Fruit fly (Drosophila melanogaster) whole organism, pupa: Measurements from ENCODE around the gene CG42238.

Experiments
- CG10348 ChIP-seq: fragments of 200-800 bp; sonication (Bioruptor generic); IDR thresholded peaks from 2 replicates; pipeline ENCODE4 v1.3.6; 2022; ENCODE audit warnings: missing biosample characterization, missing genetic modification characterization
- CG12605 ChIP-seq: fragments of 200-800 bp; sonication (Bioruptor generic); IDR thresholded peaks from 2 replicates; pipeline ENCODE4 v1.3.6; 2022; ENCODE audit warnings: missing biosample characterization, missing genetic modification characterization
- CG13204 ChIP-seq: fragments of 200-800 bp; sonication (Bioruptor generic); optimal IDR thresholded peaks from 2 replicates; lab custom pipeline; 2018; ENCODE audit warnings: missing biosample characterization, mild to moderate bottlenecking, missing genetic modification characterization, moderate library complexity
- CG14655 ChIP-seq: fragments of 200-800 bp; sonication (Bioruptor generic); optimal IDR thresholded peaks from 3 replicates; lab custom pipeline; 2017; ENCODE audit warnings: mild to moderate bottlenecking, missing biosample characterization, missing genetic modification reagents, missing genetic modification characterization
- CG15710 ChIP-seq: fragments of 200-800 bp; sonication (Bioruptor generic); optimal IDR thresholded peaks from 2 replicates; lab custom pipeline; 2018; ENCODE audit warnings: missing biosample characterization, mild to moderate bottlenecking, missing genetic modification characterization, moderate library complexity
- CG17806 ChIP-seq: fragments of 200-800 bp; sonication (Bioruptor generic); optimal IDR thresholded peaks from 2 replicates; lab custom pipeline; 2018; ENCODE audit warnings: missing biosample characterization, mild to moderate bottlenecking, missing genetic modification characterization, moderate library complexity
- CG32121 ChIP-seq: fragments of 200-800 bp; sonication (Bioruptor generic); IDR thresholded peaks from 2 replicates; pipeline ENCODE4 v1.3.6; 2022; ENCODE audit warnings: missing biosample characterization, missing genetic modification characterization
- CG34367 ChIP-seq: fragments of 200-800 bp; sonication (Bioruptor generic); optimal IDR thresholded peaks from 2 replicates; lab custom pipeline; 2018; ENCODE audit warnings: missing biosample characterization, mild to moderate bottlenecking, missing genetic modification characterization
- CG4496 ChIP-seq: fragments of 200-800 bp; sonication (Bioruptor generic); IDR thresholded peaks from 3 replicates; pipeline ENCODE4 v1.3.6; 2022; ENCODE audit warnings: missing biosample characterization, missing genetic modification characterization
- CG8159 ChIP-seq: fragments of 200-800 bp; sonication (Bioruptor generic); optimal IDR thresholded peaks from 3 replicates; lab custom pipeline; 2018; ENCODE audit warnings: missing biosample characterization, mild to moderate bottlenecking, missing genetic modification characterization, moderate library complexity
- CG8301 ChIP-seq: fragments of 200-800 bp; sonication (Bioruptor generic); optimal IDR thresholded peaks from 2 replicates; lab custom pipeline; 2018; ENCODE audit warnings: missing biosample characterization, mild to moderate bottlenecking, missing genetic modification characterization
- CG9948 ChIP-seq: fragments of 200-800 bp; sonication (Bioruptor generic); optimal IDR thresholded peaks from 2 replicates; lab custom pipeline; 2018; ENCODE audit warnings: missing biosample characterization, mild to moderate bottlenecking, missing genetic modification characterization, moderate library complexity
- D1 ChIP-seq: fragments of 200-800 bp; sonication (Bioruptor generic); optimal IDR thresholded peaks from 2 replicates; lab custom pipeline; 2018; ENCODE audit warnings: missing biosample characterization, mild to moderate bottlenecking, missing genetic modification characterization, moderate library complexity
- EcR ChIP-seq: fragments of 200-800 bp; sonication (Bioruptor generic); optimal IDR thresholded peaks from 3 replicates; lab custom pipeline; 2019; ENCODE audit warnings: missing biosample characterization, missing genetic modification characterization, mild to moderate bottlenecking, moderate library complexity, missing genetic modification reagents
- Ets98B ChIP-seq: fragments of 200-800 bp; sonication (Bioruptor generic); IDR thresholded peaks from 2 replicates; pipeline ENCODE4 v1.3.6; 2022; ENCODE audit warnings: missing biosample characterization, missing genetic modification characterization
- Pif1A ChIP-seq: fragments of 200-800 bp; sonication (Bioruptor generic); optimal IDR thresholded peaks from 3 replicates; lab custom pipeline; 2016; ENCODE audit warnings: missing biosample characterization, missing genetic modification characterization
- Pif1B ChIP-seq: fragments of 200-800 bp; sonication (Bioruptor generic); optimal IDR thresholded peaks from 3 replicates; lab custom pipeline; 2016; ENCODE audit warnings: missing biosample characterization, missing genetic modification characterization
- Snoo ChIP-seq: fragments of 200-800 bp; sonication (Bioruptor generic); optimal IDR thresholded peaks from 3 replicates; lab custom pipeline; 2017; ENCODE audit warnings: missing biosample characterization, mild to moderate bottlenecking, missing genetic modification characterization, inconsistent platforms
- gl ChIP-seq: fragments of 200-800 bp; sonication (Bioruptor generic); optimal IDR thresholded peaks from 2 replicates; lab custom pipeline; 2018; ENCODE audit warnings: missing biosample characterization, mild to moderate bottlenecking, missing genetic modification characterization
- rn ChIP-seq: fragments of 200-800 bp; sonication (Bioruptor generic); IDR thresholded peaks from 2 replicates; pipeline ENCODE4 v1.3.6; 2022; ENCODE audit warnings: missing biosample characterization, missing genetic modification characterization

CG42238 gene

DNA sequence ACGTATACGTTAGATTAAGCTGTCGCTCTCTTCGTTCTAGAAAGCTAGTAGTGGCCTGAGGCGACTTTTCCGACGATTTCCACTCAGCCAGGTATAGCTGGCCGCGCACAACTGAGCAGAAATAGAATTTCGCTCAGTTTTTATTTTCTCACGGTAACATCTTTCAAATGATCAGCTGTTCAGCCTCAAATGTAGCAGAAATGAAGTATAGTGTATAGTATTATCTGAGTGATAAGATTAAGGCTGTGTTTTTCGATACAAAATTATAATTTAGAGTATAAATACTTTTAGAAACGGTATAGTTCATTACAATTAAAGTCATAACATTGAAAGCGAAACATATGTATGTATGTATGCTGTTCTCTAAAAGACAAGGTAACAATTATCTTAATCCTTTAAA is 34.4 kb upstream of the CG42238 start, which contains the start of gene CG33509:
TSS of gene CG33509 (minus strand) at position 101 of the 400 bp plus-strand sequence.
- TF ChIP-seq CG14655 (GFP tag; lab: Kevin White, UChicago) (no peak), CG15710 (no peak), CG8301 (no peak)

DNA sequence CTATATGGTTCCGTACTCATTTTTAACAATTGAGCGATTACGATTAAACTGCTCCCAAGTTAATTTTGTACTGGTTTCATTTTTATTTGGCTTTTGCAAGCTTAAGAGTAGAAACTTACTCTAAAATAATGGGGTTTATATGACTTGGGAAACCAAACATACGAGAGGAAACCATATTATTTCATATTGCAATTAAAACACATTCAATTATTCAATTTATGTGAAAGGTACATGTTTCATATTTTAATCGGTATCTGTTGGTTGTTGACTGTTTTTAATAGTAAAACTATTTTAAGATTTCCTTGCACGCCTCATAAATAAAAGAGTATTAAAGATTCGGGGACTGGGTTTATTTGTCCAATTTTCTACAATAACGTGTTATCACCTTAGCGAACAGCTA is 32.3 kb upstream of the CG42238 start, which contains the start of gene CG33510:
TSS of gene CG33510 (minus strand) at position 59 of the 400 bp plus-strand sequence.
- TF ChIP-seq EcR (GFP tag; lab: Kevin White, UChicago) (peak; percentile 24), Ets98B (GFP tag; lab: Robert Waterston, UW) (no peak)

DNA sequence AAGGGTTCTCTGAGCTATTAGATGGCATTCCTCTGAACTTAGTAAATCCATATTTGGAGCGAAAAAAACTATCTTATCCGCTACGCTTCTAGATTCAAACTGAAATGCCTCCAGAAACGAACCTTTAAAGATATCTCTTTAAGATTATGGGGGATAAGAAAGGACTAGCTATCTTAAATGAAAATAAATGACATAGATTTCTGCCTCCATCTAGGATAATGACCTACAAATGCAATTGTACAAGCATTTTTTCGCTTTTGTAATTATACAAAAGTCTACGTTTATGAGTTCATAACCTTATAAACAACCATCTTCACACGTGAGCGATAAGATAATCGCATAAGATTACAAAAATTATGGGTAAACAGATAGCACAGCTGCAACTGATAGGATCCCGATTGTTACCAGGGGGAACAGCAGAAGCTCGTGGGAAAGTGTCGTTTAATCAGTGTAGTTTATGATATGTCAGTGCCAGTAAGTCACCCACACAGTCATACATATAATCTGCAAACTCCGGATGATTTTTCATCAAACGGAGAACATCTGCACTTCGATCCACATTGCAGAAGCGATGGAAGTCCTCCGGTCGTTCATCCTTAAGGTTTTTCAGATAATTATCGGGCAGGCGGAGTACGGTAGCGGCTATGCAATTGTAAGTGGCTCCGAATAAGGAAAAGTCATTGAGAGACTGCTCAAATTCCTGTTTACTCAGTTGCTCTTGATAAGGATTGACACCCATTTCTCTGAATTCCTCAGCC is 30.7 kb upstream of the CG42238 start, which contains the start of gene CG33511:
TSS of gene CG33511 (minus strand) at position 51 of the 758 bp plus-strand sequence.
- TF ChIP-seq Snoo (tag; lab: Kevin White, UChicago) = no peak
- no peak for TF ChIP-seq CG9948 (tag; lab: Kevin White, UChicago)
- TF ChIP-seq CG17806 (tag; lab: Kevin White, UChicago) = no peak
- peak; percentile 47 for TF ChIP-seq EcR (GFP tag; lab: Kevin White, UChicago)
- TF ChIP-seq CG8159 (tag; lab: Kevin White, UChicago) = no peak

DNA sequence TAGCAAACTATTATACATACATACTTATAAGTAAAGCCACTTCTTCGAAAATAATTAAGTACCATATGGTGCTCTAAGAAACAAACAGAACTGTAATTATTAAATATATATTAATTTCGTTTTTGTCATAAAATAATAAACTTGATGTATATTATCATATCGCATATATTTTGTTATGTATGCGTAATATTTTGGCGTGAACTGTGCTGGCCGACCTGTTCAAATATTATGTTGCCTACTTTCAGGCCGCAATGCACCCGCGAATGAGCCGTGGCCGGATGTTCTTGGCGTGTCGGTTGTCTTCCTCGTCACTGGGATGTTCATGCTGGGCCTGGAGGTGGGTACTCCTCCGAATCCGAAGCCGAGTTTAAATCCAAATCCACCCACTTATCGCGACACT is 25.9 kb upstream of the CG42238 start:
- no peak for TF ChIP-seq CG9948 (tag; lab: Kevin White, UChicago)
- 0 out of 3 replicates have a peak, but pooled peaks have one; percentile 43 for TF ChIP-seq CG4496 (GFP tag; lab: Robert Waterston, UW)
- TF ChIP-seq Pif1A (GFP tag; lab: Kevin White, UChicago) = no peak
- no peak for TF ChIP-seq CG34367 (tag; lab: Kevin White, UChicago)
- no peak for TF ChIP-seq Ets98B (GFP tag; lab: Robert Waterston, UW)
- TF ChIP-seq, all 21 proteins: peak for 1

DNA sequence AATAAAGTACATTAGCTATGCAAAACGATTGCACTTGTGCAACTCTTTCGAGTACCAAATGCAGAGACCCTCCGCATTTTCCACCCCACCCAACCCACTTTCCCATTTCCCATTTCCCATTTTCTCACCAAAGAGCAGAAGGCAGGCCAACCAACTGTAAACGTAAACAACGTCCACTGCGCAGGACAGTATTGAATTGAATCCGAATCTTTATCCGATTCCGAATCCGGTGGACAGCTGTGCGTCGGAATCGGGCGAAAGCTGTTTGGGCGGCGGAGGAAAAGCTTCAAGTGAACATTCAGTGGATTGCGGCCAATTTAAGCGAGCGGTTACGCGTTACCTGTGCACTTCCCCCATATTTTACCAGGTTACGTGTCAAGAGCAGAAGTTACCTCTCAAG is 23.1 kb upstream of the CG42238 start, which contains the start of gene tadr:
TSS of gene tadr (plus strand) at position 301 of the 400 bp plus-strand sequence.
- no peak for TF ChIP-seq CG34367 (tag; lab: Kevin White, UChicago)
- no peak for TF ChIP-seq CG17806 (tag; lab: Kevin White, UChicago)
- peak; percentile 7 for TF ChIP-seq CG14655 (GFP tag; lab: Kevin White, UChicago)
- TF ChIP-seq gl (tag; lab: Kevin White, UChicago) = no peak
- no peak for TF ChIP-seq Pif1A (GFP tag; lab: Kevin White, UChicago)

DNA sequence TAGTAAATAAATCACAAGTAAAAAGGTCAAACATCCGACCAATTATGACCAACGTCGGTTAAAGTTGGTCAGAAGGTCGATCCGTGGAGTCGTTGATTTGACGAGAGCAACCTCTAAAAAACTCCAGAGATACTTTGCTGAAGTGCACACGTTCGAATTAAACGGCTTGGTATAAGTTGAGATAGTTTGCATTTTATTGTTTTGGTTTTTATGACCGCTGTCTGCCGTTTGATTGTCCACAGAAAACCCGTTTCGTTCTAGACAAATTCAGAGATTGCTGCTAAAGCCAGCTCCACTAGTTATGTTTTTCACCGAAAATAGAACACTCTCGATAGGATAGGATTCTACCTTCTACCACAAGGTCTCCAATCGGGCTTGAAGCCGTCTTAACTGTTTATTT is 21.9 kb upstream of the CG42238 start:
- TF ChIP-seq Snoo (tag; lab: Kevin White, UChicago) (no peak), CG9948 (tag; lab: Kevin White, UChicago) (no peak), Pif1B (GFP tag; lab: Kevin White, UChicago) (no peak), CG8301 (no peak), D1 (tag; lab: Kevin White, UChicago) (no peak), CG14655 (GFP tag; lab: Kevin White, UChicago) (no peak), Ets98B (GFP tag; lab: Robert Waterston, UW) (no peak)

DNA sequence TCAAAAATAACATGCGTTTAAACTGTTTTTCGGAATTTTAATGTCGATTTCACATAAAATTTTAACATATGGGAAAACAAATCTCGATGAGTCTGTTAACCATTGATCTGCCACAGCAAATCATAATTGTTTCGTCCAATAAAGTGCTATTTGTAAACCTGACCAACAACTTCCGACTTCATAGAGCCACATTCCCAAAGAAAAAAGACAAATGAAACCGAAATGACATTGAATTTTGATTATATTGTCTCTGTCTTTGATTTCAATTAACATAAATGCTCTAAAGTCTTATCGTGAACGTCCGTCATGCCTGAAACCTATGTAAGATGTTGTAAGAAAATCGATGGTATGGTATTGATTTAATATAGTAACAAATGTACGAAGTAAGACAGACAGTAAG is 21.3 kb upstream of the CG42238 start:
- no peak for TF ChIP-seq Pif1A (GFP tag; lab: Kevin White, UChicago)
- no peak for TF ChIP-seq Pif1B (GFP tag; lab: Kevin White, UChicago)
- TF ChIP-seq CG14655 (GFP tag; lab: Kevin White, UChicago) = no peak
- TF ChIP-seq CG12605 (GFP tag; lab: Robert Waterston, UW) = no peak
- no peak for TF ChIP-seq CG34367 (tag; lab: Kevin White, UChicago)

DNA sequence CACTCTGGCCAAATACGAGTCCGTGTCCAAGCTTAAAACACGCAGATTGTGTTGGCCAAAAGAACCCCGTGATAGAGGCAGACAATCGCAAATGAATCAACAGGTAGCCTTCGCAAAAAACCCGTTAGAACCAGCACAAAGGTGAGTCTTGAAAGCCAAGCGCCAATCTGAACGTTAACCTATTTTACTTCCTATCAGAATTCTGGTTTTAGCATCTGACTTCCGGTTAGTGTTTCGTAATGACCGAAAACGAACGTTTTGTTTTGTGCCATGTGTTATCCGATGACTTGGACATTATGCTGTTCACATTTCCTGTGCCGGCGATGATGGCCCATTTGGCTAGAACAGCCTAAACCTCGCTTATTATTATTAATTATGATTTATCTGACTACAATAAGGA is 20.4 kb upstream of the CG42238 start:
- TF ChIP-seq CG8301 = no peak
- TF ChIP-seq gl (tag; lab: Kevin White, UChicago) = no peak
- TF ChIP-seq CG4496 (GFP tag; lab: Robert Waterston, UW) = no peak
- TF ChIP-seq Ets98B (GFP tag; lab: Robert Waterston, UW) = no peak
- TF ChIP-seq CG12605 (GFP tag; lab: Robert Waterston, UW) = no peak
- no peak for TF ChIP-seq CG10348 (GFP tag; lab: Robert Waterston, UW)
- no peak for TF ChIP-seq CG13204 (GFP tag; lab: Kevin White, UChicago)
- no peak for TF ChIP-seq CG17806 (tag; lab: Kevin White, UChicago)
- TF ChIP-seq CG8159 (tag; lab: Kevin White, UChicago) = no peak
- TF ChIP-seq EcR (GFP tag; lab: Kevin White, UChicago) = no peak
- no peak for TF ChIP-seq rn
- no peak for TF ChIP-seq CG34367 (tag; lab: Kevin White, UChicago)
- no peak for TF ChIP-seq Pif1B (GFP tag; lab: Kevin White, UChicago)
- no peak for TF ChIP-seq CG32121 (GFP tag; lab: Robert Waterston, UW)
